Worm (Caenorhabditis elegans) whole organism, midembryonic: ENCODE data around the gene sre-6.

Experiments
- T22C8.4 ChIP-seq: fragments of 200-800 bp; sonication (Bioruptor generic); IDR thresholded peaks from 2 replicates; pipeline ENCODE4 v1.3.6; 2022; ENCODE audit warnings: missing genetic modification characterization, missing compliant biosample characterization
- cog-1 ChIP-seq: sonication (generic microtip); optimal IDR thresholded peaks from 2 replicates; lab custom pipeline; 2016; ENCODE audit warnings: missing genetic modification characterization, missing compliant biosample characterization
- flt-1 ChIP-seq: fragments of 200-800 bp; sonication (Bioruptor generic); IDR thresholded peaks from 2 replicates; pipeline ENCODE4 v1.3.6; 2022; ENCODE audit warnings: missing genetic modification characterization, missing compliant biosample characterization

DNA sequence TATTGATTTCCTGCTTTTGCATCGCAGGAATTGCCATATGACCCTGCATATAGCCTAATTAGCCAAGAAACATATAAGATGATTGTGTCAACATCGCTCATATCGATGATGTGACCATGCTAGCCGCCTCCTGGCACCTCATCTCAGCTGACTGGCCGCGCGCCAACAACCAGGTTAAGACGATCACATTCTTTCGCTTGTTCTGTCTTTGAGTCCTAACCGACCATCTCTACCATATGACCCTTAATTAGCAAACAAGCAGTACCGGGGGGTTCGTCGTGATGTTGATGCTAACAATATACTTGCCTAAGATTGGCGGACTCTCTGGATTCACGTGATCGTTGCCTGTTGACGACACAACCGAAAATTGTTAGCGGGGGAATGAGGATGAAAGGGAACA lies 40.0 kb downstream of the sre-6 start:
- no peak for TF ChIP-seq flt-1
- TF ChIP-seq cog-1: no peak
- no peak for TF ChIP-seq T22C8.4 (GFP tag; lab: Robert Waterston, UW)
